Worm (Caenorhabditis elegans): ENCODE measurements around the gene T12E12.6.

- TF ChIP-seq unc-62 (GFP tag; optimal IDR thresholded peaks at IDR 0.05), result no peak
- TF ChIP-seq blmp-1 (tag; optimal IDR thresholded peaks at IDR 0.05), result no peak
- TF ChIP-seq nhr-76 (tag; optimal IDR thresholded peaks at IDR 0.05), result no peak
- TF ChIP-seq ztf-11 (tag; optimal IDR thresholded peaks at IDR 0.05), result no peak
Measured at ce11 chrIV:5572693-5573092, 1.2 kb downstream of the T12E12.6 start.
